Fruit fly (Drosophila melanogaster) whole organism, embryonic: ENCODE measurements around the gene Polr3E.

Experiments
- Atf-2 ChIP-seq: fragments of 200-800 bp; sonication (Bioruptor generic); optimal IDR thresholded peaks from 2 replicates; lab custom pipeline; 2016; ENCODE audit warnings: missing biosample characterization, missing genetic modification characterization
- CG10431 ChIP-seq: fragments of 200-800 bp; sonication (Bioruptor generic); optimal IDR thresholded peaks from 3 replicates; lab custom pipeline; 2018; ENCODE audit warnings: missing biosample characterization, mild to moderate bottlenecking, missing genetic modification characterization
- CG11695 ChIP-seq: fragments of 200-800 bp; sonication (Bioruptor generic); IDR thresholded peaks from 3 replicates; pipeline ENCODE4 v1.3.6; 2022; ENCODE audit warnings: missing biosample characterization, missing genetic modification characterization
- CG11696 ChIP-seq: fragments of 200-800 bp; sonication (Bioruptor generic); IDR thresholded peaks from 2 replicates; pipeline ENCODE4 v1.3.6; 2022; ENCODE audit warnings: missing biosample characterization, missing genetic modification characterization
- CG13287 ChIP-seq: fragments of 200-800 bp; sonication (Bioruptor generic); IDR thresholded peaks from 2 replicates; pipeline ENCODE4 v1.3.6; 2022; ENCODE audit warnings: missing biosample characterization, missing genetic modification characterization; ENCODE audit not compliant: partially characterized antibody
- CG13624 ChIP-seq: fragments of 200-800 bp; sonication (Bioruptor generic); optimal IDR thresholded peaks from 2 replicates; lab custom pipeline; 2016; ENCODE audit warnings: missing biosample characterization, missing genetic modification characterization
- CG14441 ChIP-seq: fragments of 200-800 bp; sonication (Bioruptor generic); IDR thresholded peaks from 2 replicates; pipeline ENCODE4 v1.3.6; 2022; ENCODE audit warnings: missing biosample characterization, missing genetic modification characterization
- CG15011 ChIP-seq: fragments of 200-800 bp; sonication (Bioruptor generic); optimal IDR thresholded peaks from 3 replicates; lab custom pipeline; 2018; ENCODE audit warnings: missing biosample characterization, mild to moderate bottlenecking, missing genetic modification characterization
- CG15514 ChIP-seq: fragments of 200-800 bp; sonication (Bioruptor generic); optimal IDR thresholded peaks from 3 replicates; lab custom pipeline; 2017; ENCODE audit warnings: missing biosample characterization, missing genetic modification characterization, mild to moderate bottlenecking, moderate library complexity, missing genetic modification reagents
- CG1602 ChIP-seq: fragments of 200-800 bp; sonication (Bioruptor generic); optimal IDR thresholded peaks from 3 replicates; lab custom pipeline; 2016; ENCODE audit warnings: missing biosample characterization, missing genetic modification characterization
- CG18476 ChIP-seq: fragments of 200-800 bp; sonication (Bioruptor generic); optimal IDR thresholded peaks from 2 replicates; lab custom pipeline; 2016; ENCODE audit warnings: missing biosample characterization, mild to moderate bottlenecking, missing genetic modification characterization
- CG18599 ChIP-seq: fragments of 200-800 bp; sonication (Bioruptor generic); optimal IDR thresholded peaks from 3 replicates; lab custom pipeline; 2017; ENCODE audit warnings: missing biosample characterization, missing genetic modification characterization, mild to moderate bottlenecking, moderate library complexity, missing genetic modification reagents
- CG2129 ChIP-seq: fragments of 200-800 bp; sonication (Bioruptor generic); IDR thresholded peaks from 2 replicates; pipeline ENCODE4 v1.3.6; 2022; ENCODE audit warnings: missing biosample characterization, missing genetic modification characterization; ENCODE audit not compliant: partially characterized antibody
- CG2202 ChIP-seq: fragments of 200-800 bp; sonication (Bioruptor generic); optimal IDR thresholded peaks from 2 replicates; lab custom pipeline; 2018; ENCODE audit warnings: missing biosample characterization, mild to moderate bottlenecking, missing genetic modification characterization
- CG2889 ChIP-seq: fragments of 200-800 bp; sonication (Bioruptor generic); IDR thresholded peaks from 3 replicates; pipeline ENCODE4 v1.3.6; 2022; ENCODE audit warnings: missing biosample characterization, missing genetic modification characterization
- CG34422 ChIP-seq: fragments of 200-800 bp; sonication (Bioruptor generic); IDR thresholded peaks from 3 replicates; pipeline ENCODE4 v1.3.6; 2022; ENCODE audit warnings: missing biosample characterization, missing genetic modification characterization
- CG3726 ChIP-seq: fragments of 200-800 bp; sonication (Bioruptor generic); IDR thresholded peaks from 3 replicates; pipeline ENCODE4, ENCODE4 v1.3.6; 2022; ENCODE audit warnings: missing biosample characterization, missing genetic modification characterization
- CG4282 ChIP-seq: fragments of 200-800 bp; sonication (Bioruptor generic); optimal IDR thresholded peaks from 2 replicates; lab custom pipeline; 2016; ENCODE audit warnings: missing biosample characterization, missing genetic modification characterization
- CG4424 ChIP-seq: fragments of 200-800 bp; sonication (Bioruptor generic); optimal IDR thresholded peaks from 3 replicates; lab custom pipeline; 2016; ENCODE audit warnings: missing biosample characterization, missing genetic modification characterization
- CG4707 ChIP-seq: fragments of 200-800 bp; sonication (Bioruptor generic); optimal IDR thresholded peaks from 2 replicates; lab custom pipeline; 2018; ENCODE audit warnings: missing biosample characterization, mild to moderate bottlenecking, missing genetic modification characterization, moderate library complexity
- CG6175 ChIP-seq: fragments of 200-800 bp; sonication (Bioruptor generic); IDR thresholded peaks from 3 replicates; pipeline ENCODE4 v1.3.6; 2022; ENCODE audit warnings: missing biosample characterization, missing genetic modification characterization
- CG6813 ChIP-seq: fragments of 200-800 bp; sonication (Bioruptor generic); optimal IDR thresholded peaks from 2 replicates; lab custom pipeline; 2017; ENCODE audit warnings: missing biosample characterization, missing genetic modification characterization, mild to moderate bottlenecking, moderate library complexity, missing genetic modification reagents
- CG7271 ChIP-seq: fragments of 200-800 bp; sonication (Bioruptor generic); optimal IDR thresholded peaks from 2 replicates; lab custom pipeline; 2018; ENCODE audit warnings: missing biosample characterization, mild to moderate bottlenecking, missing genetic modification characterization, moderate library complexity
- CG7372 ChIP-seq: fragments of 200-800 bp; sonication (Bioruptor generic); IDR thresholded peaks from 2 replicates; pipeline ENCODE4 v1.3.6; 2022; ENCODE audit warnings: missing biosample characterization, missing genetic modification characterization
- Camta ChIP-seq: fragments of 200-800 bp; sonication (Bioruptor generic); optimal IDR thresholded peaks from 2 replicates; lab custom pipeline; 2016; ENCODE audit warnings: missing biosample characterization, missing genetic modification characterization
- CrebB ChIP-seq: fragments of 200-800 bp; sonication (Bioruptor generic); optimal IDR thresholded peaks from 3 replicates; lab custom pipeline; 2018; ENCODE audit warnings: missing biosample characterization, mild to moderate bottlenecking, missing genetic modification characterization
- Dip3 ChIP-seq: fragments of 200-800 bp; sonication (Bioruptor generic); optimal IDR thresholded peaks from 3 replicates; lab custom pipeline; 2016; ENCODE audit warnings: missing biosample characterization, missing genetic modification characterization
- Lim3 ChIP-seq: fragments of 200-800 bp; sonication (Bioruptor generic); IDR thresholded peaks from 2 replicates; pipeline ENCODE4 v1.3.6; 2022; ENCODE audit warnings: missing biosample characterization, missing genetic modification characterization
- MBD-R2 ChIP-seq: fragments of 200-800 bp; sonication (Bioruptor generic); IDR thresholded peaks from 2 replicates; pipeline ENCODE4 v1.3.6; 2022; ENCODE audit warnings: missing biosample characterization, missing genetic modification characterization
- Mad ChIP-seq: fragments of 200-800 bp; sonication (Bioruptor generic); optimal IDR thresholded peaks from 2 replicates; lab custom pipeline; 2016; ENCODE audit warnings: missing biosample characterization, missing genetic modification characterization
- Nf-YA ChIP-seq: fragments of 200-800 bp; sonication (Bioruptor generic); IDR thresholded peaks from 2 replicates; pipeline ENCODE4 v1.3.6; 2022; ENCODE audit warnings: missing biosample characterization, missing genetic modification characterization
- Pdp1 ChIP-seq, 2 experiments: fragments of 200-800 bp; sonication (Bioruptor generic); optimal IDR thresholded peaks; 3 replicates each; lab custom pipeline; 2016; ENCODE audit warnings: missing biosample characterization in 2 of 2, missing genetic modification characterization in 2 of 2, mild to moderate bottlenecking in 1 of 2, moderate library complexity in 1 of 2
- Taf1 ChIP-seq: fragments of 200-800 bp; sonication (Bioruptor generic); IDR thresholded peaks from 2 replicates; pipeline ENCODE4 v1.3.6; 2022; ENCODE audit warnings: missing biosample characterization, missing genetic modification characterization
- ab ChIP-seq: fragments of 200-800 bp; sonication (Bioruptor generic); optimal IDR thresholded peaks from 2 replicates; lab custom pipeline; 2016; ENCODE audit warnings: missing biosample characterization, missing genetic modification characterization
- ara ChIP-seq: fragments of 200-800 bp; sonication (Bioruptor generic); IDR thresholded peaks from 2 replicates; pipeline ENCODE4 v1.3.6; 2022; ENCODE audit warnings: missing biosample characterization, missing genetic modification characterization
- bsh ChIP-seq, 2 experiments: fragments of 200-800 bp; sonication (Bioruptor generic); optimal IDR thresholded peaks; 2 replicates each; lab custom pipeline; 2017 to 2018; ENCODE audit warnings: mild to moderate bottlenecking in 2 of 2, missing biosample characterization in 2 of 2, missing genetic modification characterization in 2 of 2, moderate library complexity in 1 of 2
- cg ChIP-seq: fragments of 200-800 bp; sonication (Bioruptor generic); optimal IDR thresholded peaks from 3 replicates; lab custom pipeline; 2019; ENCODE audit warnings: missing biosample characterization, mild to moderate bottlenecking, missing genetic modification characterization, moderate library complexity
- crc ChIP-seq: fragments of 200-800 bp; sonication (Bioruptor generic); optimal IDR thresholded peaks from 2 replicates; lab custom pipeline; 2016; ENCODE audit warnings: missing biosample characterization, missing genetic modification characterization
- da ChIP-seq: fragments of 200-800 bp; sonication (Bioruptor generic); optimal IDR thresholded peaks from 2 replicates; lab custom pipeline; 2016; ENCODE audit warnings: missing biosample characterization, missing genetic modification characterization
- disco-r ChIP-seq: fragments of 200-800 bp; sonication (Bioruptor generic); optimal IDR thresholded peaks from 2 replicates; lab custom pipeline; 2016; ENCODE audit warnings: missing biosample characterization, missing genetic modification characterization
- kni ChIP-seq: fragments of 200-800 bp; sonication (Bioruptor generic); optimal IDR thresholded peaks from 3 replicates; lab custom pipeline; 2017; ENCODE audit warnings: mild to moderate bottlenecking, missing biosample characterization, missing genetic modification reagents, missing genetic modification characterization
- lola ChIP-seq, 3 experiments: fragments of >200 bp in 2 of 3; fragments of 200-800 bp in 1 of 3; sonication (Bioruptor generic) in 1 of 3; optimal IDR thresholded peaks; 2 replicates each; lab custom pipeline; 2017 to 2019; ENCODE audit warnings: missing biosample characterization in 3 of 3, missing genetic modification characterization in 3 of 3, mild to moderate bottlenecking in 1 of 3, moderate library complexity in 1 of 3
- oc ChIP-seq: fragments of 200-800 bp; sonication (Bioruptor generic); optimal IDR thresholded peaks from 2 replicates; lab custom pipeline; 2018; ENCODE audit warnings: missing biosample characterization, mild to moderate bottlenecking, missing genetic modification characterization, moderate library complexity
- pros ChIP-seq: fragments of 200-800 bp; sonication (Bioruptor generic); optimal IDR thresholded peaks from 3 replicates; lab custom pipeline; 2019; ENCODE audit warnings: missing biosample characterization, mild to moderate bottlenecking, missing genetic modification characterization, moderate library complexity
- ranshi ChIP-seq: fragments of 200-800 bp; sonication (Bioruptor generic); IDR thresholded peaks from 2 replicates; pipeline ENCODE4 v1.3.6; 2022; ENCODE audit warnings: missing biosample characterization, missing genetic modification characterization
- sob ChIP-seq: fragments of 200-800 bp; sonication (Bioruptor generic); IDR thresholded peaks from 2 replicates; pipeline ENCODE4 v1.3.6; 2022; ENCODE audit warnings: missing biosample characterization, missing genetic modification characterization
- tup ChIP-seq: fragments of 200-800 bp; sonication (Bioruptor generic); optimal IDR thresholded peaks from 2 replicates; lab custom pipeline; 2016; ENCODE audit warnings: missing biosample characterization, mild to moderate bottlenecking, missing genetic modification characterization, moderate library complexity
- unpg ChIP-seq: fragments of 200-800 bp; sonication (Bioruptor generic); optimal IDR thresholded peaks from 3 replicates; lab custom pipeline; 2018; ENCODE audit warnings: missing biosample characterization, mild to moderate bottlenecking, missing genetic modification characterization, moderate library complexity
- z ChIP-seq: fragments of 200-800 bp; sonication (Bioruptor generic); IDR thresholded peaks from 3 replicates; pipeline ENCODE4 v1.3.6; 2022; ENCODE audit warnings: missing biosample characterization, missing genetic modification characterization

Gene Polr3E

dm6 chr3L:21024965-21025833, 6.4 kb upstream of the Polr3E start (continued):
- TF ChIP-seq CG15514 (GFP tag; lab: Kevin White, UChicago) (peak; percentile 20), CG6813 (GFP tag; lab: Kevin White, UChicago) (no peak), Dip3 (GFP tag; lab: Kevin White, UChicago) (no peak), CG18476 (GFP tag; lab: Kevin White, UChicago) (no peak), CG3726 (GFP tag; lab: Robert Waterston, UW) (no peak), CG13287 (GFP tag; lab: Robert Waterston, UW) (no peak; the same call in 1 of the 2 replicates), Atf-2 (GFP tag; lab: Kevin White, UChicago) (no peak), CG11696 (GFP tag; lab: Robert Waterston, UW) (no peak), kni (GFP tag; lab: Kevin White, UChicago) (peak; percentile 56), CG4707 (GFP tag; lab: Kevin White, UChicago) (no peak), CG2202 (tag; lab: Kevin White, UChicago) (no peak), Lim3 (no peak), CG2129 (GFP tag; lab: Robert Waterston, UW) (no peak), CG34422 (GFP tag; lab: Robert Waterston, UW) (no peak; the same call in 2 of the 3 replicates), cg (GFP tag; lab: Kevin White, UChicago) (peak; percentile 93), tup (GFP tag; lab: Kevin White, UChicago) (no peak), Mad (no peak), z (GFP tag; lab: Robert Waterston, UW) (peak; percentile 59; the same call in 2 of the 3 replicates), Nf-YA (no peak), oc (tag; lab: Kevin White, UChicago) (no peak), Pdp1 (GFP tag; optimal IDR thresholded peaks at IDR 0.05; lab: Kevin White, UChicago) (no peak), unpg (GFP tag; lab: Kevin White, UChicago) (no peak), CG10431 (no peak), Camta (no peak), CG7372 (GFP tag; lab: Robert Waterston, UW) (no peak), ranshi (GFP tag; lab: Robert Waterston, UW) (no peak), CrebB (tag; lab: Kevin White, UChicago) (no peak), crc (no peak), lola (GFP tag; optimal IDR thresholded peaks at IDR 0.05; lab: Kevin White, UChicago) (no peak), bsh (GFP tag; optimal IDR thresholded peaks at IDR 0.05; lab: Kevin White, UChicago) (peak in 1 of 2 experiments; percentile 30), CG14441 (GFP tag; lab: Robert Waterston, UW) (no peak), sob (GFP tag; lab: Robert Waterston, UW) (no peak), da (GFP tag; lab: Kevin White, UChicago) (no peak), CG7271 (tag; lab: Kevin White, UChicago) (no peak), CG2889 (GFP tag; lab: Robert Waterston, UW) (no peak), CG15011 (GFP tag; lab: Kevin White, UChicago) (no peak), CG1602 (GFP tag; lab: Kevin White, UChicago) (no peak), CG11695 (GFP tag; lab: Robert Waterston, UW) (0 out of 3 replicates have a peak, but pooled peaks have one; percentile 18), ab (no peak), Taf1 (GFP tag; lab: Robert Waterston, UW) (no peak), ara (GFP tag; lab: Robert Waterston, UW) (peak; percentile 9; the same call in 1 of the 2 replicates), pros (GFP tag; lab: Kevin White, UChicago) (peak; percentile 31), CG13624 (GFP tag; lab: Kevin White, UChicago) (peak; percentile 13), CG4282 (GFP tag; lab: Kevin White, UChicago) (no peak), MBD-R2 (GFP tag; lab: Robert Waterston, UW) (no peak), CG18599 (GFP tag; lab: Kevin White, UChicago) (peak; percentile 5), CG6175 (GFP tag; lab: Robert Waterston, UW) (no peak), disco-r (no peak), CG4424 (GFP tag; lab: Kevin White, UChicago) (peak; percentile 7)
